Fruit fly (Drosophila melanogaster): Measurements from ENCODE around the gene CG7840.

The CG7840 gene

dm6 chr2L:8334705-8335104 is 29.3 kb downstream of the CG7840 start (continued):
- TF ChIP-seq CG4617 (GFP tag; optimal IDR thresholded peaks at IDR 0.05; ENCODE audit: borderline replicate concordance): no peak
- TF ChIP-seq luna (GFP tag; optimal IDR thresholded peaks at IDR 0.05): no peak
- no peak for TF ChIP-seq Opbp (GFP tag; IDR thresholded peaks at IDR 0.05; ENCODE audit: partially characterized antibody)
- TF ChIP-seq ac (GFP tag; optimal IDR thresholded peaks at IDR 0.05): no peak
- TF ChIP-seq seq (GFP tag; IDR thresholded peaks at IDR 0.05): no peak
- 0 out of 4 replicates have a peak, but pooled peaks have one; percentile 68 for TF ChIP-seq chinmo (GFP tag; IDR thresholded peaks at IDR 0.05; ENCODE audit: partially characterized antibody)
- no peak for TF ChIP-seq bab2 (GFP tag; optimal IDR thresholded peaks at IDR 0.05)
- TF ChIP-seq Nf-YC (tag; optimal IDR thresholded peaks at IDR 0.05): no peak
- TF ChIP-seq CG17359 (tag; optimal IDR thresholded peaks at IDR 0.05): no peak
- TF ChIP-seq NFAT (GFP tag; IDR thresholded peaks at IDR 0.05): no peak
- no peak for TF ChIP-seq CG9817 (tag; optimal IDR thresholded peaks at IDR 0.05)
- no peak for TF ChIP-seq CG18619 (GFP tag; optimal IDR thresholded peaks at IDR 0.05)
- TF ChIP-seq ttk (GFP tag; IDR thresholded peaks at IDR 0.05): no peak
- TF ChIP-seq psq (GFP tag; optimal IDR thresholded peaks at IDR 0.05): no peak
- TF ChIP-seq ken (GFP tag; IDR thresholded peaks at IDR 0.05): peak; percentile 39; the same call in 1 of the 3 replicates
- TF ChIP-seq CG1529 (GFP tag; optimal IDR thresholded peaks at IDR 0.05): no peak
- no peak for TF ChIP-seq abd-A (tag; optimal IDR thresholded peaks at IDR 0.05)
- TF ChIP-seq CG12391 (tag; optimal IDR thresholded peaks at IDR 0.05): no peak
- TF ChIP-seq kni (GFP tag; optimal IDR thresholded peaks at IDR 0.05): no peak
- TF ChIP-seq stc (GFP tag; IDR thresholded peaks at IDR 0.05): 0 out of 2 replicates have a peak, but pooled peaks have one; percentile 15
- no peak for TF ChIP-seq CG15269 (tag; optimal IDR thresholded peaks at IDR 0.05)
- TF ChIP-seq HmgZ (tag; optimal IDR thresholded peaks at IDR 0.05): no peak
- no peak for TF ChIP-seq ind (GFP tag; optimal IDR thresholded peaks at IDR 0.05)
- TF ChIP-seq Fer3 (tag; optimal IDR thresholded peaks at IDR 0.05): no peak
- 0 out of 2 replicates have a peak, but pooled peaks have one; percentile 32 for TF ChIP-seq CG32532 (GFP tag; IDR thresholded peaks at IDR 0.05)
- no peak for TF ChIP-seq Camta (GFP tag; optimal IDR thresholded peaks at IDR 0.05)
- TF ChIP-seq CG14965 (GFP tag; optimal IDR thresholded peaks at IDR 0.05; ENCODE audit: borderline replicate concordance): no peak
- TF ChIP-seq sima (GFP tag; optimal IDR thresholded peaks at IDR 0.05): no peak
- TF ChIP-seq bcd (GFP tag; optimal IDR thresholded peaks at IDR 0.05): no peak
- TF ChIP-seq zfh1 (GFP tag; IDR thresholded peaks at IDR 0.05): peak; percentile 63; the same call in 2 of the 3 replicates
- no peak for TF ChIP-seq CG3726 (GFP tag; IDR thresholded peaks at IDR 0.05)
- TF ChIP-seq CG7372 (GFP tag; IDR thresholded peaks at IDR 0.05): peak; percentile 99
- peak; percentile 20; the same call in 1 of the 2 replicates for TF ChIP-seq CG10366 (GFP tag; IDR thresholded peaks at IDR 0.05)
- TF ChIP-seq cwo (GFP tag; optimal IDR thresholded peaks at IDR 0.05): peak; percentile 10
- TF ChIP-seq CG6272 (GFP tag; IDR thresholded peaks at IDR 0.05): 0 out of 2 replicates have a peak, but pooled peaks have one; percentile 25
- peak; percentile 63; the same call in 1 of the 2 replicates for TF ChIP-seq CG42726 (GFP tag; IDR thresholded peaks at IDR 0.05; ENCODE audit: partially characterized antibody)
- no peak for TF ChIP-seq Usf (GFP tag; optimal IDR thresholded peaks at IDR 0.05)

DNA sequence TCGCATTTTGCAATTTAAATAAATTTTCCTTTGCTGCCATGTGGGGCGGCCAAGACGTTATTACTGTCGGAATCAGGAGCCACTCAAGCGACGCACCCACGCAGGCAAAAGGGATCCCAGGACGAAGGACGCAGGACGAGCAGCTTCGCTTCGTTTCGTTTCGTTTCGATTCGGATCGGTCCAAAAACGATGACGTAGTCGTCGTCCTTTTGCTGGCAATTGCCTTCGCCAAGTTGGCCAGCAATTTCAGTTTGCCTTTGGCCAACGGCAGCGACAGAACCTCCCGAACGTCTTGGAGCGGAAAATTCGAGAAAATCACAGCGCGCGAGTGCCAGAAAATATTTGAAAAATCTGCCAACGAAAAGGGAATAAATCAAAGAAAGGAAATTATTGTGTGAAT is 32.7 kb downstream of the CG7840 start, which contains the start of gene witty:
witty (plus strand) TSS at position 249 of the 400 bp plus-strand sequence.
- TF ChIP-seq Deaf1 (tag; optimal IDR thresholded peaks at IDR 0.05) (peak; percentile 93), CrebB (tag; optimal IDR thresholded peaks at IDR 0.05) (no peak), CG16779 (GFP tag; IDR thresholded peaks at IDR 0.05) (0 out of 2 replicates have a peak, but pooled peaks have one; percentile 19), sisA (GFP tag; IDR thresholded peaks at IDR 0.05) (0 out of 2 replicates have a peak, but pooled peaks have one; percentile 9), CG34224 (GFP tag; IDR thresholded peaks at IDR 0.05; ENCODE audit: partially characterized antibody) (no peak), CG13894 (tag; optimal IDR thresholded peaks at IDR 0.05) (peak; percentile 38), pan (optimal IDR thresholded peaks at IDR 0.05) (no peak), pan (GFP tag; optimal IDR thresholded peaks at IDR 0.05 in 1 of 2, IDR thresholded peaks at IDR 0.05 in 1 of 2) (no peak), fd64A (GFP tag; optimal IDR thresholded peaks at IDR 0.05) (no peak)

Data from whole organism, embryonic.